Worm (Caenorhabditis elegans) whole organism, L2 larva: ENCODE data around the gene Y73B6BL.289.

Experiments used
- R02D3.7 ChIP-seq: fragments of 150-350 bp; optimal IDR thresholded peaks from 2 replicates; lab custom pipeline; 2014; ENCODE audit warnings: missing biosample characterization, missing genetic modification characterization
- ceh-16 ChIP-seq: fragments of 150-350 bp; optimal IDR thresholded peaks from 2 replicates; lab custom pipeline; 2014; ENCODE audit warnings: missing biosample characterization, missing genetic modification characterization

DNA sequence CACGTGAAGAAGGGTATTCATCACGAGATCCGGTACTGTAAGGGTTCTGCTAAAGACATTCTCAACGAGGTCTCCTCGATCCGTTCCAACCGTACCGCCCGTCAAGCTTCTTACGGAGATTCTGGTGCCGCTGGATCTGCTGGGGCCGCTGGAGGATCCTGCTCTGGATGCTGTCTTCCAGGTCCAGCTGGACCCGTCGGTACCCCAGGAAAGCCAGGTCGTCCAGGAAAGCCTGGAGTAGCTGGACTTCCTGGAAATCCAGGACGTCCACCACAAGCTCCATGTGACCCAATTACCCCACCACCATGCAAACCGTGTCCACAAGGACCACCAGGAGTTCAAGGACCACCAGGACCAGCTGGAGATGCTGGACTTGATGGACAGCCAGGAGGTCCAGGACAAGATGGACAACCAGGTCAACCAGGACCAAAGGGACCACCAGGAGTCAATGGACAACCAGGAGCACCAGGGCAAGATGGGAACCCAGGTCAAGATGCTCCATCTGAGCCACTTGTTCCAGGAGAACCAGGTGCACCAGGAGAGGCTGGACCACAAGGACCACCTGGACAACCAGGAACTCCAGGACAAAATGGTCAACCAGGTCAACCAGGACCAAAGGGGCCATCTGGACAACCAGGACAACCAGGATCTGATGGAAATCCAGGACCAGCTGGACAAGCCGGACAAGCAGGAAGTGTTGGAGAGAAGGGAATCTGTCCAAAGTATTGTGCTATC lies 30.2 kb downstream of the Y73B6BL.289 start:
- TF ChIP-seq R02D3.7, result no peak
- no peak for TF ChIP-seq ceh-16 (tag; lab: Kevin White, UChicago)
